Fruit fly (Drosophila melanogaster) whole organism: ENCODE data around the gene term.

ENCODE experiments used
- pan ChIP-seq: fragments of >200 bp; optimal IDR thresholded peaks from 2 replicates; lab custom pipeline; 2017
- psq ChIP-seq: fragments of >200 bp; optimal IDR thresholded peaks from 2 replicates; lab custom pipeline; 2017

dm6 chr3L:18628458-18628857, 34.9 kb upstream of the term start:
- TF ChIP-seq psq (lab: Kevin White, UChicago): no peak
- TF ChIP-seq pan (lab: Kevin White, UChicago): no peak
